Worm (Caenorhabditis elegans): ENCODE measurements around the gene srd-33.

- TF ChIP-seq alr-1 (tag; optimal IDR thresholded peaks at IDR 0.05; ENCODE audit: borderline replicate concordance) (no peak), snpc-4 (tag; optimal IDR thresholded peaks at IDR 0.05) (no peak), ama-1 (optimal IDR thresholded peaks at IDR 0.05) (no peak), sox-4 (tag; optimal IDR thresholded peaks at IDR 0.05) (no peak), skn-1 (tag; optimal IDR thresholded peaks at IDR 0.05) (no peak)
Observed at ce11 chrV:4877587-4877986, 5.5 kb downstream of the srd-33 start, which contains the start of gene T19H12.6.

Measured in whole organism, L1 larva.